Fruit fly (Drosophila melanogaster) whole organism, wandering third instar larva: ENCODE results near the gene CG14854.
A peak's percentile ranks its signal among the peaks of the same experiment; 100 is the strongest.

Source experiments
- Abd-B ChIP-seq: fragments of >200 bp; optimal IDR thresholded peaks from 2 replicates; lab custom pipeline; 2017; ENCODE audit warnings: missing biosample characterization, missing genetic modification characterization
- CG9705 ChIP-seq: fragments of 200-800 bp; sonication (Bioruptor generic); optimal IDR thresholded peaks from 2 replicates; lab custom pipeline; 2018; ENCODE audit warnings: missing biosample characterization, mild to moderate bottlenecking, missing genetic modification characterization
- CrebA ChIP-seq: fragments of 200-800 bp; sonication (Bioruptor generic); optimal IDR thresholded peaks from 2 replicates; lab custom pipeline; 2016; ENCODE audit warnings: missing biosample characterization, mild to moderate bottlenecking, missing genetic modification characterization, borderline replicate concordance
- Dfd ChIP-seq: fragments of >200 bp; optimal IDR thresholded peaks from 2 replicates; lab custom pipeline; 2017; ENCODE audit warnings: missing biosample characterization, missing genetic modification characterization
- GATAd ChIP-seq: sonication (Bioruptor generic); optimal IDR thresholded peaks from 2 replicates; lab custom pipeline; 2016; ENCODE audit warnings: missing biosample characterization, missing genetic modification characterization
- HLH106 ChIP-seq: fragments of 200-800 bp; optimal IDR thresholded peaks from 3 replicates; lab custom pipeline; 2019; ENCODE audit warnings: missing biosample characterization, mild to moderate bottlenecking, missing genetic modification characterization, moderate library complexity
- Hnf4 ChIP-seq: fragments of 200-800 bp; sonication (Bioruptor generic); optimal IDR thresholded peaks from 2 replicates; lab custom pipeline; 2016; ENCODE audit warnings: missing biosample characterization, mild to moderate bottlenecking, missing genetic modification characterization
- Hr78 ChIP-seq: fragments of >200 bp; optimal IDR thresholded peaks from 2 replicates; lab custom pipeline; 2017; ENCODE audit warnings: missing biosample characterization, missing genetic modification characterization
- Jra ChIP-seq: sonication (Bioruptor generic); optimal IDR thresholded peaks from 2 replicates; lab custom pipeline; 2016; ENCODE audit warnings: missing biosample characterization, missing genetic modification characterization
- Mio ChIP-seq: sonication (Bioruptor generic); optimal IDR thresholded peaks from 2 replicates; lab custom pipeline; 2016; ENCODE audit warnings: missing biosample characterization, missing genetic modification characterization
- Myc ChIP-seq: fragments of >200 bp; optimal IDR thresholded peaks from 2 replicates; lab custom pipeline; 2017
- N ChIP-seq: fragments of >200 bp; optimal IDR thresholded peaks from 2 replicates; lab custom pipeline; 2018; ENCODE audit warnings: missing biosample characterization, missing external identifiers, missing genetic modification characterization
- OdsH ChIP-seq: fragments of 200-800 bp; sonication (Bioruptor generic); optimal IDR thresholded peaks from 2 replicates; lab custom pipeline; 2016; ENCODE audit warnings: missing biosample characterization, mild to moderate bottlenecking, missing genetic modification characterization
- Rel ChIP-seq, 2 experiments: fragments of 200-800 bp; sonication (Bioruptor generic) in 1 of 2; optimal IDR thresholded peaks; 2 replicates in 1 of 2; 3 replicates in 1 of 2; lab custom pipeline; 2016 to 2019; ENCODE audit warnings: mild to moderate bottlenecking in 2 of 2, missing biosample characterization in 2 of 2, missing genetic modification characterization in 2 of 2, moderate library complexity in 1 of 2
- Sp1 ChIP-seq: fragments of 200-800 bp; sonication (Bioruptor generic); optimal IDR thresholded peaks from 3 replicates; lab custom pipeline; 2019; ENCODE audit warnings: missing biosample characterization, mild to moderate bottlenecking, missing genetic modification characterization, moderate library complexity
- Vsx2 ChIP-seq: fragments of 200-300, 225-300 bp; sonication (Bioruptor generic); optimal IDR thresholded peaks from 2 replicates; lab custom pipeline; 2018; ENCODE audit warnings: missing biosample characterization, missing genetic modification characterization; ENCODE audit not compliant: partially characterized antibody
- br ChIP-seq: fragments of 200-800 bp; sonication (Bioruptor generic); optimal IDR thresholded peaks from 2 replicates; lab custom pipeline; 2016; ENCODE audit warnings: missing biosample characterization, missing genetic modification characterization
- brk ChIP-seq: fragments of 200-800 bp; sonication (Bioruptor generic); optimal IDR thresholded peaks from 2 replicates; lab custom pipeline; 2016; ENCODE audit warnings: missing biosample characterization, mild to moderate bottlenecking, missing genetic modification characterization
- dl ChIP-seq, 2 experiments: fragments of 175-275, 200-275 bp in 1 of 2; fragments of 200-275 bp in 1 of 2; sonication (Bioruptor generic); optimal IDR thresholded peaks; lab custom pipeline; 2018; ENCODE audit warnings: mild to moderate bottlenecking in 2 of 2, missing biosample characterization in 2 of 2, missing genetic modification characterization in 2 of 2, moderate library complexity in 2 of 2; ENCODE audit not compliant: partially characterized antibody in 2 of 2, insufficient read depth in 1 of 2
- dmrt93B ChIP-seq: fragments of 200-800 bp; sonication (Bioruptor generic); optimal IDR thresholded peaks from 2 replicates; lab custom pipeline; 2018; ENCODE audit warnings: missing biosample characterization, mild to moderate bottlenecking, missing genetic modification characterization
- ey ChIP-seq: fragments of 200-800 bp; sonication (Bioruptor generic); optimal IDR thresholded peaks from 2 replicates; lab custom pipeline; 2016; ENCODE audit warnings: missing biosample characterization, missing genetic modification characterization
- foxo ChIP-seq, 2 experiments: fragments of 200-800 bp; sonication (Bioruptor generic); optimal IDR thresholded peaks; 2 replicates in 1 of 2; 3 replicates in 1 of 2; lab custom pipeline; 2016 to 2017; ENCODE audit warnings: missing biosample characterization in 2 of 2, missing genetic modification characterization in 2 of 2
- fru ChIP-seq: fragments of 200-800 bp; sonication (Bioruptor generic); optimal IDR thresholded peaks from 3 replicates; lab custom pipeline; 2016; ENCODE audit warnings: missing biosample characterization, mild to moderate bottlenecking, missing genetic modification characterization
- h ChIP-seq: fragments of 200-800 bp; sonication (Bioruptor generic); optimal IDR thresholded peaks from 3 replicates; lab custom pipeline; 2016; ENCODE audit warnings: missing biosample characterization, mild to moderate bottlenecking, missing genetic modification characterization
- jim ChIP-seq: fragments of 175-275, 200-325 bp; sonication (Bioruptor generic); optimal IDR thresholded peaks from 2 replicates; lab custom pipeline; 2016; ENCODE audit warnings: missing biosample characterization, mild to moderate bottlenecking, missing genetic modification characterization
- pan ChIP-seq: fragments of >200 bp; optimal IDR thresholded peaks from 2 replicates; lab custom pipeline; 2017
- psq ChIP-seq: fragments of 200-800 bp; sonication (Bioruptor generic); optimal IDR thresholded peaks from 3 replicates; lab custom pipeline; 2017; ENCODE audit warnings: missing biosample characterization, mild to moderate bottlenecking, missing genetic modification characterization, moderate library complexity
- rgr ChIP-seq: fragments of 200-800 bp; sonication (Bioruptor generic); optimal IDR thresholded peaks from 3 replicates; lab custom pipeline; 2016; ENCODE audit warnings: missing biosample characterization, mild to moderate bottlenecking, missing genetic modification characterization
- sage ChIP-seq: fragments of 200-800 bp; sonication (Bioruptor generic); optimal IDR thresholded peaks from 2 replicates; lab custom pipeline; 2016; ENCODE audit warnings: missing biosample characterization, mild to moderate bottlenecking, missing genetic modification characterization
- sv ChIP-seq: fragments of 200-800 bp; sonication (Bioruptor generic); optimal IDR thresholded peaks from 3 replicates; lab custom pipeline; 2016; ENCODE audit warnings: missing biosample characterization, missing genetic modification characterization
- tai ChIP-seq: sonication (Bioruptor generic); optimal IDR thresholded peaks from 2 replicates; lab custom pipeline; 2016; ENCODE audit warnings: missing biosample characterization, missing genetic modification characterization
- usp ChIP-seq: fragments of >200 bp; optimal IDR thresholded peaks from 2 replicates; lab custom pipeline; 2017; ENCODE audit warnings: missing biosample characterization, missing genetic modification characterization
- woc ChIP-seq: sonication (Bioruptor generic); optimal IDR thresholded peaks from 2 replicates; lab custom pipeline; 2016; ENCODE audit warnings: missing biosample characterization, mild to moderate bottlenecking, missing genetic modification characterization

CG14854 gene

DNA sequence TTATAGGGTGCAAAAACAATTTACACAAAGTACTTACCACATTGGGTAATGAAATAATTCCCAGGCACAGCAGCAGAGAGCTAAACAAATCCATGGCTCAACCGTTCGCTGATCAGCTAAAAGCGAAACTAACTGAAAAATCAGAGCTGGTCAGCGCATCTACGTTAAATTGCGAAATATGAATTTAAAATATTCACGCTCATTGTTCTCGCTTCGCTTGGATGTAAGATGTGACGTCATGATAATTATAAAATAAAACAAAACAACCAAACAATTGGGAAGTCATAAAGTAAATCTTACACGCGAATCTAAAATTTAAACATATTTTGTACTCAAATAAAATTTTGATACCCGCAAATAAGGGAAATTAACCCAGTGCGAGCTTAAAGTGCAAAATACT lies at the start of gene CG14854:
Gene CG14854 (minus strand): TSS at position 101 of the 400 bp plus-strand sequence.
- TF ChIP-seq jim, result no peak
- no peak for TF ChIP-seq HLH106 (tag; lab: Kevin White, UChicago)
- no peak for TF ChIP-seq rgr (GFP tag; lab: Kevin White, UChicago)
- TF ChIP-seq Hr78 (GFP tag; lab: Kevin White, UChicago), result no peak
- TF ChIP-seq sage (GFP tag; lab: Kevin White, UChicago), result no peak
- no peak for TF ChIP-seq OdsH (GFP tag; lab: Kevin White, UChicago)
- no peak for TF ChIP-seq br
- TF ChIP-seq Mio (GFP tag; lab: Kevin White, UChicago), result no peak
- TF ChIP-seq tai (GFP tag; lab: Kevin White, UChicago), result no peak
- no peak for TF ChIP-seq CrebA (GFP tag; lab: Kevin White, UChicago)
- no peak for TF ChIP-seq ey (GFP tag; lab: Kevin White, UChicago)
- TF ChIP-seq Abd-B (GFP tag; lab: Kevin White, UChicago), result no peak
- TF ChIP-seq GATAd (GFP tag; lab: Kevin White, UChicago), result no peak

DNA sequence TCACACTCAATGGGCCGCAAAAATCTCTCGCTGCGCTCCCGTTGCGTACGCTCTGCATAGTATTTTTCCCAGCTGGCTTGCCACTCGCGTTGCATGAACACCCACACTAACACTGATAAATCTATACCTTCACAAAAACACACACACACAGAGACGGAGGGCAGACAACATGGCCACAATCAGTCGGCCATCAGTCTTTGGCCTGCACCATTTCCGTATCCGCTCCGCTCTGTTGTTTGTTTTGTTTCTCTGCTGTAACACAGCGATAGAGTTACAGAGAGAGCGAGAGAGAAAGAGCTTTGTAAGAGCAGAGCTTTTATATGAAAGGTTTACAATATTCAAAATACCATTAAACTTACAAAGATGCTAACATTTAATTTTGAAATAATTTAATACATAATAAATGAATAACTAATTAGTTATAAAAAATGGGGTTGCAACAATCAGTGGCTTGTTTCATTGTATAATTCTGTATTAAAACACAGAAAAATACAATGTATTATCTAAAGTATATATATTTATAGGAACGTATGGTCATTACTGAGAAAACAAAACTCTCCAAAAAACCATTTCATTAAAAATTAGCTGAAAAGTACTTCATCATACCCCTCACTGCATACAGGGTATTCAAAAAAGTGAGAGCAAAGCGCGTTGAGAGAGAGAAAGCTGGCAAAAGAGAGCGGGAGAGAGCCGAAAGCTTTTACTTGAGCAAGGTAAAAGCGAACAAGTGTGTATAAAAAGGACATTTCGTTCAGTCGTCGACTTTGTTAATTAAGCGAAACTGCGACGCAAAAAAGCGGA lies 49.2 kb upstream of the CG14854 start, which contains the start of gene CG14853:
Gene CG14853 (plus strand): TSS at position 751 of the 801 bp plus-strand sequence.
- TF ChIP-seq OdsH (GFP tag; lab: Kevin White, UChicago), result peak; percentile 30
- no peak for TF ChIP-seq CrebA (GFP tag; lab: Kevin White, UChicago)
- no peak for TF ChIP-seq Rel (GFP tag; optimal IDR thresholded peaks at IDR 0.05; lab: Kevin White, UChicago)
- TF ChIP-seq Rel (tag; optimal IDR thresholded peaks at IDR 0.05; lab: Kevin White, UChicago), result no peak
- no peak for TF ChIP-seq foxo (GFP tag; optimal IDR thresholded peaks at IDR 0.05; lab: Kevin White, UChicago)
- TF ChIP-seq sage (GFP tag; lab: Kevin White, UChicago), result no peak
- no peak for TF ChIP-seq Hnf4 (GFP tag; lab: Kevin White, UChicago)
- no peak for TF ChIP-seq Hr78 (GFP tag; lab: Kevin White, UChicago)
- TF ChIP-seq ey (GFP tag; lab: Kevin White, UChicago), result no peak
- peak; percentile 56 for TF ChIP-seq HLH106 (tag; lab: Kevin White, UChicago)
- no peak for TF ChIP-seq Abd-B (GFP tag; lab: Kevin White, UChicago)
- TF ChIP-seq sv (GFP tag; lab: Kevin White, UChicago), result no peak
- TF ChIP-seq rgr (GFP tag; lab: Kevin White, UChicago), result peak; percentile 48
- TF ChIP-seq Jra (GFP tag; lab: Kevin White, UChicago), result no peak
- TF ChIP-seq dmrt93B (GFP tag; lab: Kevin White, UChicago), result no peak
- TF ChIP-seq GATAd (GFP tag; lab: Kevin White, UChicago), result no peak
- TF ChIP-seq CG9705 (GFP tag; lab: Kevin White, UChicago), result no peak
- TF ChIP-seq dl (GFP tag; optimal IDR thresholded peaks at IDR 0.05; lab: Kevin White, UChicago; ENCODE audit: insufficient read depth in 1 of 2, partially characterized antibody in 2 of 2), result no peak
- no peak for TF ChIP-seq N (GFP tag; lab: Kevin White, UChicago)
- peak; percentile 18 for TF ChIP-seq psq (GFP tag; lab: Kevin White, UChicago)
- TF ChIP-seq Vsx2, result no peak
- peak; percentile 44 for TF ChIP-seq Sp1 (GFP tag; lab: Kevin White, UChicago)
- TF ChIP-seq jim, result no peak
- no peak for TF ChIP-seq fru (GFP tag; lab: Kevin White, UChicago)
- TF ChIP-seq usp, result no peak
- TF ChIP-seq woc (GFP tag; lab: Kevin White, UChicago), result no peak

DNA sequence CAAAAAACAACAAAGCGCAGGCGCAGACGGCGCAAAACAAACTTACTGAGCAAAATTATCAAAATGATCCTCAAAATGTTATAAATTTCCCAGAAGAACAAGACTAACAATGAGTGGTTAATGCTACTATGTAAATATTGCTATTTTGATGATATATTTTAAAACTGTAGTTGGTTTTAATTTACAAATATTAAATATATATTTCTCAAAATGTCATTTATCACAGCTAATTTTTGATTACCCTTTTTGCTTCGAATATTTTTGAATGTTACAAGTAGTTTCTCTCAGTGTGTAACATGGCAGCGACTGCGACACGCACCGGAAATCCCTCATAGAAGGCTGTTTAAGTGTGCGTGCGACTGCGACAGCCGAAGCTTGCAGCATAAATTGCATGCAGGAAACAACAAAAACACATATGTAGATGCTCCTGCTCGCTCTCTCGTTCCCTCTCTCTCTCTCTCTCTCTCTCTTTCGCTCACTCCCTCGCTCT lies 38.1 kb upstream of the CG14854 start:
- TF ChIP-seq usp, result no peak
- peak; percentile 5 for TF ChIP-seq HLH106 (tag; lab: Kevin White, UChicago)
- TF ChIP-seq Hr78 (GFP tag; lab: Kevin White, UChicago), result no peak
- peak; percentile 10 for TF ChIP-seq fru (GFP tag; lab: Kevin White, UChicago)
- peak in 1 of 2 experiments; percentile 18 for TF ChIP-seq foxo (GFP tag; optimal IDR thresholded peaks at IDR 0.05; lab: Kevin White, UChicago)

DNA sequence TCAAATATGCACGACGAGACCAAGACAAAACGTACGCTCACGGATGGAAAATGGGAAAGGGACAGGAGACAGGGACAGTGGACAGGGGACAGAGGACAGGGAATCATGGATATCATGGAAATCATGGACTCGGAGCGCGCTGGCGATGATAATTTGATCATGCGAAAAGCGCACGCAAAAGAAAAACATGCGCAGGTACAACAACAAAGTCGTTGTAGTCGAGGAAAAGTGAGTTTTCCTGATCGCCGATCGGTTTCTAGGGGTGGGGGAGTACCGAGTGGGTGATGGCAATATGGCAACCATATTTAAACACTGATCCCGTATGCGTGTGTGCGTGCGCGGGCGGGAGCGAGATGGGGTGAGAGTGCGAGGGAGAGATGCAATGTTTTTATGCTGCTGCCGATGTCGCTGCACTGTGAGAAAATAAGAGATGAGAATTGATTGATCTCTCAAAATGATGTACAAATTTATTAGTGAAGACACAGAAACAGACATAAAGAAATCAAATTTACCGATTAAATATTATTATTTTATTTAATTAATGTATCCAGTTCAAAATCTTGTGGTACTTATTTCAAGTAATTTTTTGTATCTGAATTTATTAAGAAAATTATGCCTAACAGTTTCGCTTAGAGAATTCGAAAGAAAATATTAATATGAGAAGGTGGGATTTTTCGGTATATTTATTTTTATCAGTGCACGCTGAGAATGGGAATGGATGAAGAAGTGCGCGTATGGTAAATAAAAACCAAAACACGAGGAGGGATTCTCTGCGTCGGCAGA lies 31.1 kb upstream of the CG14854 start:
- TF ChIP-seq HLH106 (tag; lab: Kevin White, UChicago), result peak; percentile 14
- TF ChIP-seq Dfd, result no peak
- TF ChIP-seq Jra (GFP tag; lab: Kevin White, UChicago), result no peak
- peak in 1 of 2 experiments; percentile 32 for TF ChIP-seq foxo (GFP tag; optimal IDR thresholded peaks at IDR 0.05; lab: Kevin White, UChicago)
- TF ChIP-seq psq (GFP tag; lab: Kevin White, UChicago), result peak; percentile 18
- no peak for TF ChIP-seq jim
- peak; percentile 76 for TF ChIP-seq pan (lab: Kevin White, UChicago)
- TF ChIP-seq br, result no peak
- peak; percentile 15 for TF ChIP-seq rgr (GFP tag; lab: Kevin White, UChicago)
- TF ChIP-seq Sp1 (GFP tag; lab: Kevin White, UChicago), result no peak
- no peak for TF ChIP-seq Hr78 (GFP tag; lab: Kevin White, UChicago)
- no peak for TF ChIP-seq brk (GFP tag; lab: Kevin White, UChicago)
- TF ChIP-seq Rel (GFP tag; optimal IDR thresholded peaks at IDR 0.05; lab: Kevin White, UChicago), result no peak
- TF ChIP-seq Rel (tag; optimal IDR thresholded peaks at IDR 0.05; lab: Kevin White, UChicago), result no peak
- no peak for TF ChIP-seq CG9705 (GFP tag; lab: Kevin White, UChicago)
- peak; percentile 41 for TF ChIP-seq sv (GFP tag; lab: Kevin White, UChicago)
- TF ChIP-seq Vsx2, result no peak
- peak; percentile 20 for TF ChIP-seq OdsH (GFP tag; lab: Kevin White, UChicago)
- no peak for TF ChIP-seq Hnf4 (GFP tag; lab: Kevin White, UChicago)
- peak; percentile 17 for TF ChIP-seq h (GFP tag; lab: Kevin White, UChicago)
- TF ChIP-seq Myc (lab: Kevin White, UChicago), result no peak
- no peak for TF ChIP-seq CrebA (GFP tag; lab: Kevin White, UChicago)
